Worm (Caenorhabditis elegans): ENCODE data around the gene srh-222.
A peak's percentile ranks its signal among the peaks of the same experiment; 100 is the strongest.

The srh-222 gene

ce11 chrIV:4028177-4028576 lies 48.6 kb downstream of the srh-222 start (continued):
- TF ChIP-seq attf-5 (GFP tag; optimal IDR thresholded peaks at IDR 0.05) (peak; percentile 69), sea-2 (GFP tag; IDR thresholded peaks at IDR 0.05) (no peak), ets-4 (GFP tag; optimal IDR thresholded peaks at IDR 0.05) (peak; percentile 42), B0336.3 (GFP tag; IDR thresholded peaks at IDR 0.05) (peak; percentile 34; the same call in 1 of the 2 replicates), egl-44 (GFP tag; IDR thresholded peaks at IDR 0.05) (peak; percentile 91), chd-7 (tag; optimal IDR thresholded peaks at IDR 0.05) (peak; percentile 68), snpc-4 (GFP tag; optimal IDR thresholded peaks at IDR 0.05) (no peak), snpc-4 (tag; optimal IDR thresholded peaks at IDR 0.05) (peak in 3 of 4 experiments; percentile 48 to 66 (median 57)), ztf-18 (tag; optimal IDR thresholded peaks at IDR 0.05) (no peak), dpff-1 (tag; optimal IDR thresholded peaks at IDR 0.05) (peak; percentile 23), lin-54 (GFP tag; optimal IDR thresholded peaks at IDR 0.05) (peak; percentile 53), sdz-38 (tag; optimal IDR thresholded peaks at IDR 0.05) (no peak), hsf-1 (GFP tag; IDR thresholded peaks at IDR 0.05) (no peak), zfh-2 (GFP tag; conservative IDR thresholded peaks at IDR 0.05) (peak; percentile 99), B0261.1 (tag; optimal IDR thresholded peaks at IDR 0.05) (no peak), let-526 (GFP tag; IDR thresholded peaks at IDR 0.05) (0 out of 2 replicates have a peak, but pooled peaks have one; percentile 44), tlf-1 (GFP tag; optimal IDR thresholded peaks at IDR 0.05) (peak; percentile 9), cebp-2 (GFP tag; IDR thresholded peaks at IDR 0.05) (no peak), lsl-1 (GFP tag; optimal IDR thresholded peaks at IDR 0.05) (no peak), let-607 (tag; optimal IDR thresholded peaks at IDR 0.05) (peak in 1 of 2 experiments; percentile 53), F10E7.11 (tag; optimal IDR thresholded peaks at IDR 0.05) (no peak), K12H6.12 (tag; optimal IDR thresholded peaks at IDR 0.05) (peak; percentile 13), ceh-27 (GFP tag; optimal IDR thresholded peaks at IDR 0.05) (peak; percentile 56), hmg-20 (GFP tag; IDR thresholded peaks at IDR 0.05) (0 out of 2 replicates have a peak, but pooled peaks have one; percentile 20), cebp-1 (GFP tag; IDR thresholded peaks at IDR 0.05) (peak; percentile 33; the same call in 1 of the 2 replicates), cebp-1 (tag; optimal IDR thresholded peaks at IDR 0.05) (peak; percentile 77), unc-62 (GFP tag; optimal IDR thresholded peaks at IDR 0.05) (no peak), pbrm-1 (GFP tag; IDR thresholded peaks at IDR 0.05) (0 out of 2 replicates have a peak, but pooled peaks have one; percentile 23), Y95B8A.8 (GFP tag; IDR thresholded peaks at IDR 0.05) (no peak), akir-1 (GFP tag; optimal IDR thresholded peaks at IDR 0.05) (no peak), dox-1 (GFP tag; IDR thresholded peaks at IDR 0.05) (peak; percentile 90), ztf-28 (GFP tag; IDR thresholded peaks at IDR 0.05) (0 out of 2 replicates have a peak, but pooled peaks have one; percentile 62), rcor-1 (GFP tag; IDR thresholded peaks at IDR 0.05) (0 out of 2 replicates have a peak, but pooled peaks have one; percentile 34)

- TF ChIP-seq dox-1 (GFP tag; IDR thresholded peaks at IDR 0.05) = peak; percentile 57
- peak; percentile 3 for TF ChIP-seq ztf-22 (GFP tag; optimal IDR thresholded peaks at IDR 0.05)
- TF ChIP-seq cebp-1 (GFP tag; IDR thresholded peaks at IDR 0.05) = 0 out of 2 replicates have a peak, but pooled peaks have one; percentile 11
- peak; percentile 35 for TF ChIP-seq cebp-1 (tag; optimal IDR thresholded peaks at IDR 0.05)
- peak; percentile 60 for TF ChIP-seq nhr-80 (tag; optimal IDR thresholded peaks at IDR 0.05)
- no peak for TF ChIP-seq B0336.3 (GFP tag; IDR thresholded peaks at IDR 0.05)
- TF ChIP-seq zim-3 (tag; optimal IDR thresholded peaks at IDR 0.05) = no peak
- TF ChIP-seq tbp1 (GFP tag; optimal IDR thresholded peaks at IDR 0.05) = no peak
- no peak for TF ChIP-seq ztf-26 (tag; optimal IDR thresholded peaks at IDR 0.05)
- TF ChIP-seq die-1 (tag; optimal IDR thresholded peaks at IDR 0.05) = no peak
Measured at ce11 chrIV:4029288-4029687, 49.7 kb downstream of the srh-222 start.

Measured in whole organism, young adult.